Worm (Caenorhabditis elegans): ENCODE results near the gene spp-11.

DNA sequence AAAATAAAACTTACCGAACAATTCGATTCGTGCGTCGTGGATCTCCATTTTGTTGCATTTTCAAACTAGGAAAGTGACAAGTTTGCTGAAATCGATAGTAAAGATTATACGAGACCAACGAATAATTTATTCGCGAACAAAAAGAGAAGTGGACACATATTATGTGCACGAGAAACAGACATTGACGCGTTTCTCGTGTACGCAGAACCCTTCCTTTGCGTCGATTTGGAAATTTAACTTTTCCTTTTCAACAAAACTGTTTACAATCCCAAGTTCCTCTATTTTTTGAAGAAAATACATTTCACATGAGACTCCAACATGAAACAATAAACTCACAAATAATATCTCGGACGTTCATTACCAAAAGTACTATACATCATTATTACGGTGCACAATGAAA, 46.4 kb downstream of the spp-11 start, which contains the start of gene K10B2.4:
- TF ChIP-seq nhr-42 (GFP tag; IDR thresholded peaks at IDR 0.05): no peak
- TF ChIP-seq jun-1 (tag; optimal IDR thresholded peaks at IDR 0.05): no peak
- TF ChIP-seq hlh-11 (tag; optimal IDR thresholded peaks at IDR 0.05): peak; percentile 55
- peak in 1 of 2 experiments; percentile 87 for TF ChIP-seq lsy-2 (tag; optimal IDR thresholded peaks at IDR 0.05)
- no peak for TF ChIP-seq lin-39 (tag; optimal IDR thresholded peaks at IDR 0.05)
- no peak for TF ChIP-seq nhr-76 (tag; optimal IDR thresholded peaks at IDR 0.05)
- TF ChIP-seq ZK546.5 (tag; optimal IDR thresholded peaks at IDR 0.05): no peak
- no peak for TF ChIP-seq ceh-32 (tag; optimal IDR thresholded peaks at IDR 0.05; ENCODE audit: poor library complexity)
- peak in 1 of 2 experiments; percentile 30 for TF ChIP-seq mdl-1 (tag; optimal IDR thresholded peaks at IDR 0.05)
- no peak for TF ChIP-seq pqm-1 (tag; optimal IDR thresholded peaks at IDR 0.05)
- no peak for TF ChIP-seq unc-62 (GFP tag; optimal IDR thresholded peaks at IDR 0.05 in 1 of 2)
- no peak for TF ChIP-seq unc-62 (tag; optimal IDR thresholded peaks at IDR 0.05)

Measured in whole organism, L4 larva.